Worm (Caenorhabditis elegans) whole organism, L4 larva: Measurements from ENCODE around the gene peb-1.

ENCODE experiments used
- F26F4.8 ChIP-seq: fragments of 200-800 bp; sonication (Bioruptor generic); conservative IDR thresholded peaks from 2 replicates; pipeline ENCODE4 v1.3.6; 2022; ENCODE audit warnings: missing genetic modification characterization, missing compliant biosample characterization
- F44E2.7 ChIP-seq: fragments of 200-800 bp; sonication (Bioruptor generic); IDR thresholded peaks from 2 replicates; pipeline ENCODE4 v2.1.2; 2022; ENCODE audit warnings: missing genetic modification characterization, missing compliant biosample characterization
- T26A8.4 ChIP-seq: fragments of 200-800 bp; sonication (Bioruptor generic); IDR thresholded peaks from 2 replicates; pipeline ENCODE4 v1.3.6; 2022; ENCODE audit warnings: missing genetic modification characterization, missing compliant biosample characterization
- Y105C5A.15 ChIP-seq: fragments of 200-800 bp; sonication (Bioruptor generic); IDR thresholded peaks from 2 replicates; pipeline ENCODE4 v1.3.6; 2022; ENCODE audit warnings: missing genetic modification characterization, missing compliant biosample characterization
- Y48G9A.11 ChIP-seq: fragments of 200-800 bp; sonication (Bioruptor generic); IDR thresholded peaks from 2 replicates; pipeline ENCODE4 v1.3.6; 2022; ENCODE audit warnings: missing genetic modification reagents, missing genetic modification characterization, missing compliant biosample characterization
- Y75B8A.6 ChIP-seq: fragments of 200-800 bp; sonication (Bioruptor generic); IDR thresholded peaks from 2 replicates; pipeline ENCODE4 v1.3.6; 2022; ENCODE audit warnings: missing genetic modification reagents, missing genetic modification characterization, missing compliant biosample characterization
- ZK546.5 ChIP-seq, 2 experiments: sonication (generic microtip); optimal IDR thresholded peaks; 2 replicates each; lab custom pipeline; 2017; ENCODE audit warnings: missing biosample characterization in 2 of 2, missing genetic modification characterization in 2 of 2
- aha-1 ChIP-seq: fragments of 150-350 bp; peaks from one replicate; lab custom pipeline; 2014; ENCODE audit warnings: missing biosample characterization, missing genetic modification characterization
- arid-1 ChIP-seq: fragments of 200-800 bp; sonication (Bioruptor generic); conservative IDR thresholded peaks from 2 replicates; pipeline ENCODE4 v1.3.6; 2022; ENCODE audit warnings: missing genetic modification reagents, missing genetic modification characterization, missing compliant biosample characterization
- ceh-28 ChIP-seq: fragments of 150-350 bp; optimal IDR thresholded peaks from 2 replicates; lab custom pipeline; 2014; ENCODE audit warnings: missing biosample characterization, missing genetic modification reagents, missing genetic modification characterization
- ceh-32 ChIP-seq: sonication (generic microtip); optimal IDR thresholded peaks from 2 replicates; lab custom pipeline; 2016; ENCODE audit warnings: mild to moderate bottlenecking, missing genetic modification characterization, missing compliant biosample characterization; ENCODE audit not compliant: poor library complexity
- ceh-44 ChIP-seq: fragments of 200-800 bp; sonication (Bioruptor generic); IDR thresholded peaks from 2 replicates; pipeline ENCODE4 v1.3.6; 2022; ENCODE audit warnings: missing genetic modification reagents, missing genetic modification characterization, missing compliant biosample characterization
- ceh-82 ChIP-seq: sonication (generic microtip); optimal IDR thresholded peaks from 2 replicates; lab custom pipeline; 2017; ENCODE audit warnings: missing biosample characterization, missing genetic modification characterization
- ces-1 ChIP-seq: fragments of 150-350 bp; sonication (generic microtip); optimal IDR thresholded peaks from 4 replicates; lab custom pipeline; 2014; ENCODE audit warnings: missing biosample characterization, missing genetic modification reagents, missing genetic modification characterization
- cey-2 ChIP-seq: sonication (generic microtip); optimal IDR thresholded peaks from 3 replicates; lab custom pipeline; 2017; ENCODE audit warnings: missing genetic modification characterization, mild to moderate bottlenecking, missing compliant biosample characterization, antibody characterized with exemption, borderline replicate concordance; ENCODE audit not compliant: insufficient read depth
- dmd-6 ChIP-seq: fragments of 200-800 bp; sonication (Bioruptor generic); IDR thresholded peaks from 2 replicates; pipeline ENCODE4 v1.3.6; 2022; ENCODE audit warnings: missing genetic modification reagents, missing genetic modification characterization, missing compliant biosample characterization
- dmd-8 ChIP-seq: fragments of 200-800 bp; sonication (Bioruptor generic); IDR thresholded peaks from 2 replicates; pipeline ENCODE4 v1.3.6; 2022; ENCODE audit warnings: missing genetic modification characterization, missing compliant biosample characterization
- duxl-1 ChIP-seq: sonication (generic microtip); optimal IDR thresholded peaks from 2 replicates; lab custom pipeline; 2016; ENCODE audit warnings: mild to moderate bottlenecking, missing genetic modification characterization, moderate library complexity, missing compliant biosample characterization; ENCODE audit not compliant: poor library complexity
- dve-1 ChIP-seq: sonication (generic microtip); optimal IDR thresholded peaks from 2 replicates; lab custom pipeline; 2017; ENCODE audit warnings: antibody characterized with exemption, mild to moderate bottlenecking, missing genetic modification characterization, missing compliant biosample characterization; ENCODE audit not compliant: insufficient read depth
- egl-27 ChIP-seq: sonication (generic microtip); optimal IDR thresholded peaks from 3 replicates; lab custom pipeline; 2017; ENCODE audit warnings: missing biosample characterization, missing genetic modification reagents, missing genetic modification characterization
- fkh-10 ChIP-seq: fragments of 150-350 bp; optimal IDR thresholded peaks from 2 replicates; lab custom pipeline; 2014; ENCODE audit warnings: missing biosample characterization, missing genetic modification reagents, missing genetic modification characterization
- gei-8 ChIP-seq: fragments of 200-800 bp; sonication (Bioruptor generic); optimal IDR thresholded peaks from 2 replicates; lab custom pipeline; 2018; ENCODE audit warnings: mild to moderate bottlenecking, missing genetic modification characterization, missing compliant biosample characterization
- hlh-30 ChIP-seq: sonication (generic microtip); optimal IDR thresholded peaks from 2 replicates; lab custom pipeline; 2017; ENCODE audit warnings: antibody characterized with exemption, mild to moderate bottlenecking, missing genetic modification characterization, missing compliant biosample characterization; ENCODE audit not compliant: insufficient read depth
- hmg-1.1 ChIP-seq: fragments of 200-800 bp; sonication (Bioruptor generic); IDR thresholded peaks from 2 replicates; pipeline ENCODE4 v1.3.6; 2022; ENCODE audit warnings: missing genetic modification reagents, missing genetic modification characterization, missing compliant biosample characterization
- lim-7 ChIP-seq: fragments of 200-800 bp; sonication (Bioruptor generic); IDR thresholded peaks from 2 replicates; pipeline ENCODE4 v1.3.6; 2022; ENCODE audit warnings: missing genetic modification characterization, missing compliant biosample characterization
- lin-15B ChIP-seq: fragments of 150-350 bp; sonication (generic microtip); optimal IDR thresholded peaks from 3 replicates; lab custom pipeline; 2014; ENCODE audit warnings: missing biosample characterization, missing genetic modification characterization
- lin-38 ChIP-seq: fragments of 200-800 bp; sonication (Bioruptor generic); IDR thresholded peaks from 2 replicates; pipeline ENCODE4 v1.3.6; 2022; ENCODE audit warnings: missing genetic modification reagents, missing genetic modification characterization, missing compliant biosample characterization
- lin-39 ChIP-seq: fragments of 150-350 bp; optimal IDR thresholded peaks from 2 replicates; lab custom pipeline; 2014; ENCODE audit warnings: missing biosample characterization, missing genetic modification reagents, missing genetic modification characterization
- lir-3 ChIP-seq: sonication (generic microtip); optimal IDR thresholded peaks from 2 replicates; lab custom pipeline; 2016; ENCODE audit warnings: mild to moderate bottlenecking, missing genetic modification characterization, missing compliant biosample characterization
- lsy-2 ChIP-seq, 2 experiments: fragments of 150-350 bp in 1 of 2; sonication (generic microtip) in 1 of 2; optimal IDR thresholded peaks; 2 replicates each; lab custom pipeline; 2014 to 2017; ENCODE audit warnings: missing biosample characterization in 2 of 2, missing genetic modification characterization in 2 of 2
- mep-1 ChIP-seq: fragments of 150-350 bp; sonication (generic microtip); optimal IDR thresholded peaks from 3 replicates; lab custom pipeline; 2014; ENCODE audit warnings: missing biosample characterization, missing genetic modification characterization
- mxl-2 ChIP-seq: fragments of 200-800 bp; sonication (Bioruptor generic); conservative IDR thresholded peaks from 2 replicates; pipeline ENCODE4 v1.3.6; 2022; ENCODE audit warnings: missing genetic modification reagents, missing genetic modification characterization, missing compliant biosample characterization
- mxl-3 ChIP-seq: fragments of 200-800 bp; sonication (Bioruptor generic); optimal IDR thresholded peaks from 2 replicates; lab custom pipeline; 2018; ENCODE audit warnings: mild to moderate bottlenecking, missing genetic modification characterization, missing compliant biosample characterization
- nhr-10 ChIP-seq: fragments of 150-350 bp; optimal IDR thresholded peaks from 2 replicates; lab custom pipeline; 2014; ENCODE audit warnings: missing biosample characterization, missing genetic modification characterization
- nhr-11 ChIP-seq: fragments of 150-350 bp; optimal IDR thresholded peaks from 2 replicates; lab custom pipeline; 2014; ENCODE audit warnings: missing biosample characterization, missing genetic modification characterization
- nhr-28 ChIP-seq: fragments of 150-350 bp; optimal IDR thresholded peaks from 2 replicates; lab custom pipeline; 2014; ENCODE audit warnings: missing biosample characterization, missing genetic modification characterization
- nhr-41 ChIP-seq: fragments of 200-800 bp; sonication (Bioruptor generic); IDR thresholded peaks from 2 replicates; pipeline ENCODE4 v1.3.6; 2022; ENCODE audit warnings: missing genetic modification reagents, missing genetic modification characterization, missing compliant biosample characterization
- nhr-76 ChIP-seq: fragments of 150-350 bp; optimal IDR thresholded peaks from 2 replicates; lab custom pipeline; 2014; ENCODE audit warnings: missing biosample characterization, missing genetic modification characterization
- nhr-77 ChIP-seq: fragments of 150-350 bp; optimal IDR thresholded peaks from 2 replicates; lab custom pipeline; 2014; ENCODE audit warnings: missing biosample characterization, missing genetic modification characterization
- pha-4 ChIP-seq, 2 experiments: fragments of 150-350 bp in 1 of 2; fragments of 200-800 bp in 1 of 2; sonication (Bioruptor generic) in 1 of 2; IDR thresholded peaks in 1 of 2; optimal IDR thresholded peaks in 1 of 2; 2 replicates each; pipeline versions ENCODE4 v1.3.6 to Lab custom; 2014 to 2022; ENCODE audit warnings: missing genetic modification characterization in 2 of 2, missing genetic modification reagents in 2 of 2, missing biosample characterization in 1 of 2, missing compliant biosample characterization in 1 of 2
- pqm-1 ChIP-seq: sonication (generic microtip); optimal IDR thresholded peaks from 2 replicates; lab custom pipeline; 2017; ENCODE audit warnings: missing biosample characterization, missing genetic modification characterization
- skn-1 ChIP-seq: fragments of 150-350 bp; optimal IDR thresholded peaks from 2 replicates; lab custom pipeline; 2014; ENCODE audit warnings: missing biosample characterization, missing genetic modification characterization
- snpc-1.2 ChIP-seq: fragments of 200-800 bp; sonication (Bioruptor generic); IDR thresholded peaks from 2 replicates; pipeline ENCODE4 v1.3.6; 2022; ENCODE audit warnings: missing genetic modification reagents, missing genetic modification characterization, missing compliant biosample characterization
- tra-1 ChIP-seq: fragments of 200-800 bp; sonication (Bioruptor generic); IDR thresholded peaks from 2 replicates; pipeline ENCODE4 v1.3.6; 2022; ENCODE audit warnings: missing genetic modification reagents, missing genetic modification characterization, missing compliant biosample characterization
- unc-130 ChIP-seq: sonication (generic microtip); optimal IDR thresholded peaks from 2 replicates; lab custom pipeline; 2016; ENCODE audit warnings: missing genetic modification reagents, missing genetic modification characterization, missing compliant biosample characterization
- unc-39 ChIP-seq: sonication (generic microtip); optimal IDR thresholded peaks from 2 replicates; lab custom pipeline; 2017; ENCODE audit warnings: missing biosample characterization, missing genetic modification characterization
- unc-62 ChIP-seq, 3 experiments: fragments of 150-350 bp in 1 of 3; sonication (generic microtip); optimal IDR thresholded peaks in 2 of 3; peaks in 1 of 3; 1 replicate in 1 of 3; 2 replicates in 2 of 3; lab custom pipeline; 2014 to 2017; ENCODE audit warnings: missing biosample characterization in 3 of 3, missing genetic modification characterization in 3 of 3, missing genetic modification reagents in 3 of 3, missing genotype in 1 of 3
- zip-11 ChIP-seq: fragments of 200-800 bp; sonication (Bioruptor generic); IDR thresholded peaks from 2 replicates; pipeline ENCODE4 v1.3.6; 2022; ENCODE audit warnings: missing genetic modification characterization, missing compliant biosample characterization
- ztf-11 ChIP-seq: fragments of 150-350 bp; optimal IDR thresholded peaks from 2 replicates; lab custom pipeline; 2014; ENCODE audit warnings: missing biosample characterization, missing genetic modification characterization

peb-1 gene

DNA sequence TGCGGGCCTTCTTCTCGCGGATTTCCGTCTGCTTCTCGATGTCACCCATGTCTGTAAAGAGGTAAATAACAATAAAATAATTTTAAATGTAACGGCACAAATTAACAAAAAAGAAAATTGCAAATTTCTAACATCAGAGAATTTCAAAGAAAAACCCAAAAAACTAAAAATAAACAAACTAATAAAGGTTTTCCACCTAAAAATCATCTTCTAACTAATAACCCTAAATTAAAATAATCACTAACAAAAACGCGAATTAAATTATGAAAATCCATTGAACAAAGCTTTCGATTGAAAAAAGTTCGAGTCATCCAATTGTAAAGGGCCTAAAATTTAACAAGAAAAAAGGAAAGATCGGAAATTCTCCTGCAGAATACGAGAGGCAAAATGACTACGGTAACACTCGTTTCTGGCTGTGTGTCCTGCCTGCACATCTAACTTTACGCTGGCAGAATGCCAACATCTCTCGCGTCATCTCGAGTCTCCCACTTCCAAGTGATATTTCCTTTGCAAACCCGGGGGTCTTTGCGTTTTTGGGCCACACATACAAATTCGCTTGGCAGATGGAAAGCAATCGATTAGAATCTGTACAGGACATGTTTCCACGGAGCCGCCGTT is 31.8 kb downstream of the peb-1 start, which contains the start of gene rpl-11.2 (continued):
- TF ChIP-seq arid-1 (GFP tag; lab: Robert Waterston, UW) = no peak; the same call in none of the 2 replicates
- peak; percentile 94 for TF ChIP-seq T26A8.4 (GFP tag; lab: Robert Waterston, UW)
- TF ChIP-seq mxl-3 (GFP tag; lab: Kevin White, UChicago) = peak; percentile 84
- peak; percentile 49; the same call in 1 of the 2 replicates for TF ChIP-seq dmd-8
- no peak for TF ChIP-seq F26F4.8 (GFP tag; lab: Robert Waterston, UW)
- TF ChIP-seq nhr-11 = peak; percentile 99
- peak; percentile 58 for TF ChIP-seq pqm-1
- TF ChIP-seq lin-39 (tag; lab: Kevin White, UChicago) = peak; percentile 69
- TF ChIP-seq lir-3 = no peak
- peak; percentile 99 for TF ChIP-seq fkh-10 (GFP tag; lab: Kevin White, UChicago)
- peak; percentile 97 for TF ChIP-seq nhr-77 (tag; lab: Kevin White, UChicago)
- TF ChIP-seq mxl-2 (GFP tag; lab: Robert Waterston, UW) = no peak
- peak; percentile 85 for TF ChIP-seq Y75B8A.6 (GFP tag; lab: Robert Waterston, UW)
- peak; percentile 53 for TF ChIP-seq lin-15B (tag; lab: Kevin White, UChicago)
- TF ChIP-seq nhr-10 (tag; lab: Kevin White, UChicago) = peak; percentile 66
- TF ChIP-seq pha-4 (GFP tag; IDR thresholded peaks at IDR 0.05; lab: Robert Waterston, UW) = peak; percentile 86
- peak; percentile 96 for TF ChIP-seq pha-4 (tag; optimal IDR thresholded peaks at IDR 0.05; lab: Kevin White, UChicago)
- TF ChIP-seq ztf-11 (tag; lab: Kevin White, UChicago) = no peak
- TF ChIP-seq egl-27 (tag; lab: Kevin White, UChicago) = no peak
- TF ChIP-seq Y105C5A.15 = no peak
- TF ChIP-seq mep-1 (tag; lab: Kevin White, UChicago) = peak; percentile 99
- TF ChIP-seq lin-38 (GFP tag; lab: Robert Waterston, UW) = peak; percentile 71
- no peak for TF ChIP-seq unc-130 (GFP tag; lab: Kevin White, UChicago)
- no peak for TF ChIP-seq unc-39 (tag; lab: Kevin White, UChicago)
- no peak for TF ChIP-seq lim-7
- TF ChIP-seq unc-62 (GFP tag; optimal IDR thresholded peaks at IDR 0.05 in 1 of 2; lab: Kevin White, UChicago) = peak in 1 of 2 experiments; percentile 97
- no peak for TF ChIP-seq unc-62 (tag; optimal IDR thresholded peaks at IDR 0.05; lab: Kevin White, UChicago)
- TF ChIP-seq F44E2.7 (GFP tag; lab: Robert Waterston, UW) = no peak
- peak; percentile 93 to 98 for TF ChIP-seq ZK546.5 (tag; optimal IDR thresholded peaks at IDR 0.05; lab: Kevin White, UChicago)
- TF ChIP-seq hmg-1.1 (GFP tag; lab: Robert Waterston, UW) = peak; percentile 94
- TF ChIP-seq hlh-30 (tag; lab: Kevin White, UChicago) = peak; percentile 94
- TF ChIP-seq zip-11 (GFP tag; lab: Robert Waterston, UW) = no peak
- TF ChIP-seq dve-1 (tag; lab: Kevin White, UChicago) = peak; percentile 99
- no peak for TF ChIP-seq ceh-44
- TF ChIP-seq ceh-32 (tag; lab: Kevin White, UChicago) = peak; percentile 40
- TF ChIP-seq cey-2 (tag; lab: Kevin White, UChicago) = no peak
- TF ChIP-seq tra-1 (GFP tag; lab: Robert Waterston, UW) = peak; percentile 99
- TF ChIP-seq Y48G9A.11 (GFP tag; lab: Robert Waterston, UW) = no peak
- TF ChIP-seq ceh-82 = no peak
- no peak for TF ChIP-seq nhr-76 (tag; lab: Kevin White, UChicago)
- peak; percentile 89 for TF ChIP-seq nhr-28 (tag; lab: Kevin White, UChicago)
- TF ChIP-seq snpc-1.2 = no peak
- peak; percentile 99 to 100 for TF ChIP-seq lsy-2 (tag; optimal IDR thresholded peaks at IDR 0.05; lab: Kevin White, UChicago)
- TF ChIP-seq ceh-28 (tag; lab: Kevin White, UChicago) = peak; percentile 49
- TF ChIP-seq dmd-6 = peak; percentile 96
- TF ChIP-seq nhr-41 (GFP tag; lab: Robert Waterston, UW) = no peak
- peak; percentile 100 for TF ChIP-seq aha-1
- TF ChIP-seq skn-1 (tag; lab: Kevin White, UChicago) = no peak
- peak; percentile 18 for TF ChIP-seq gei-8 (GFP tag; lab: Kevin White, UChicago)
- TF ChIP-seq duxl-1 = peak; percentile 94
- TF ChIP-seq ces-1 (GFP tag; lab: Kevin White, UChicago) = peak; percentile 73
